Fruit fly (Drosophila melanogaster) whole organism, pupa: Measurements from ENCODE around the gene Meltrin.

Experiments used
- CG12605 ChIP-seq: fragments of 200-800 bp; sonication (Bioruptor generic); IDR thresholded peaks from 2 replicates; pipeline ENCODE4 v1.3.6; 2022; ENCODE audit warnings: missing biosample characterization, missing genetic modification characterization
- CG13204 ChIP-seq: fragments of 200-800 bp; sonication (Bioruptor generic); optimal IDR thresholded peaks from 2 replicates; lab custom pipeline; 2018; ENCODE audit warnings: missing biosample characterization, mild to moderate bottlenecking, missing genetic modification characterization, moderate library complexity
- CG14655 ChIP-seq: fragments of 200-800 bp; sonication (Bioruptor generic); optimal IDR thresholded peaks from 3 replicates; lab custom pipeline; 2017; ENCODE audit warnings: mild to moderate bottlenecking, missing biosample characterization, missing genetic modification reagents, missing genetic modification characterization
- CG4496 ChIP-seq: fragments of 200-800 bp; sonication (Bioruptor generic); IDR thresholded peaks from 3 replicates; pipeline ENCODE4 v1.3.6; 2022; ENCODE audit warnings: missing biosample characterization, missing genetic modification characterization
- CG8159 ChIP-seq: fragments of 200-800 bp; sonication (Bioruptor generic); optimal IDR thresholded peaks from 3 replicates; lab custom pipeline; 2018; ENCODE audit warnings: missing biosample characterization, mild to moderate bottlenecking, missing genetic modification characterization, moderate library complexity
- CG8301 ChIP-seq: fragments of 200-800 bp; sonication (Bioruptor generic); optimal IDR thresholded peaks from 2 replicates; lab custom pipeline; 2018; ENCODE audit warnings: missing biosample characterization, mild to moderate bottlenecking, missing genetic modification characterization
- CG9948 ChIP-seq: fragments of 200-800 bp; sonication (Bioruptor generic); optimal IDR thresholded peaks from 2 replicates; lab custom pipeline; 2018; ENCODE audit warnings: missing biosample characterization, mild to moderate bottlenecking, missing genetic modification characterization, moderate library complexity
- D1 ChIP-seq: fragments of 200-800 bp; sonication (Bioruptor generic); optimal IDR thresholded peaks from 2 replicates; lab custom pipeline; 2018; ENCODE audit warnings: missing biosample characterization, mild to moderate bottlenecking, missing genetic modification characterization, moderate library complexity
- EcR ChIP-seq: fragments of 200-800 bp; sonication (Bioruptor generic); optimal IDR thresholded peaks from 3 replicates; lab custom pipeline; 2019; ENCODE audit warnings: missing biosample characterization, missing genetic modification characterization, mild to moderate bottlenecking, moderate library complexity, missing genetic modification reagents
- Pif1A ChIP-seq: fragments of 200-800 bp; sonication (Bioruptor generic); optimal IDR thresholded peaks from 3 replicates; lab custom pipeline; 2016; ENCODE audit warnings: missing biosample characterization, missing genetic modification characterization
- Snoo ChIP-seq: fragments of 200-800 bp; sonication (Bioruptor generic); optimal IDR thresholded peaks from 3 replicates; lab custom pipeline; 2017; ENCODE audit warnings: missing biosample characterization, mild to moderate bottlenecking, missing genetic modification characterization, inconsistent platforms
- fd96Ca ChIP-seq: fragments of 200-800 bp; sonication (Bioruptor generic); IDR thresholded peaks from 3 replicates; pipeline ENCODE4 v1.3.6; 2022; ENCODE audit warnings: missing biosample characterization, missing genetic modification characterization
- gl ChIP-seq: fragments of 200-800 bp; sonication (Bioruptor generic); optimal IDR thresholded peaks from 2 replicates; lab custom pipeline; 2018; ENCODE audit warnings: missing biosample characterization, mild to moderate bottlenecking, missing genetic modification characterization

- TF ChIP-seq CG8301 = no peak
- no peak for TF ChIP-seq CG4496
- TF ChIP-seq Snoo (tag; lab: Kevin White, UChicago) = peak; percentile 45
- peak; percentile 2 for TF ChIP-seq CG8159 (tag; lab: Kevin White, UChicago)
- TF ChIP-seq fd96Ca (GFP tag; lab: Robert Waterston, UW) = no peak
- TF ChIP-seq CG12605 (GFP tag; lab: Robert Waterston, UW) = no peak
- no peak for TF ChIP-seq CG9948 (tag; lab: Kevin White, UChicago)
- no peak for TF ChIP-seq Pif1A (GFP tag; lab: Kevin White, UChicago)
- no peak for TF ChIP-seq CG14655 (GFP tag; lab: Kevin White, UChicago)
- no peak for TF ChIP-seq gl (tag; lab: Kevin White, UChicago)
- TF ChIP-seq EcR (GFP tag; lab: Kevin White, UChicago) = peak; percentile 69
- peak; percentile 18 for TF ChIP-seq D1 (tag; lab: Kevin White, UChicago)
- TF ChIP-seq CG13204 = peak; percentile 20
Observed at dm6 chr3R:14696949-14697513, at the start of gene Meltrin.
